Fruit fly (Drosophila melanogaster) whole organism, prepupa: Measurements from ENCODE around the gene Samuel.
A peak's percentile ranks its signal among the peaks of the same experiment; 100 is the strongest.

Source experiments
- Blimp-1 ChIP-seq: fragments of 200-800 bp; sonication (Bioruptor generic); optimal IDR thresholded peaks from 3 replicates; lab custom pipeline; 2017; ENCODE audit warnings: missing biosample characterization, missing genetic modification characterization, mild to moderate bottlenecking, moderate library complexity, missing genetic modification reagents
- CG10631 ChIP-seq: fragments of 200-800 bp; sonication (Bioruptor generic); optimal IDR thresholded peaks from 2 replicates; lab custom pipeline; 2016; ENCODE audit warnings: missing biosample characterization, missing genetic modification characterization
- CG10669 ChIP-seq: fragments of 200-800 bp; sonication (Bioruptor generic); optimal IDR thresholded peaks from 3 replicates; lab custom pipeline; 2018; ENCODE audit warnings: missing biosample characterization, mild to moderate bottlenecking, missing genetic modification characterization, moderate library complexity
- CG11294 ChIP-seq: fragments of 200-800 bp; sonication (Bioruptor generic); IDR thresholded peaks from 2 replicates; pipeline ENCODE4 v1.3.6; 2022; ENCODE audit warnings: missing biosample characterization, missing genetic modification characterization
- CG11762 ChIP-seq: fragments of 200-800 bp; sonication (Bioruptor generic); optimal IDR thresholded peaks from 3 replicates; lab custom pipeline; 2016; ENCODE audit warnings: missing biosample characterization, missing genetic modification characterization; ENCODE audit not compliant: insufficient read depth
- CG11902 ChIP-seq: fragments of 200-800 bp; sonication (Bioruptor generic); optimal IDR thresholded peaks from 3 replicates; lab custom pipeline; 2016; ENCODE audit warnings: missing biosample characterization, missing genetic modification characterization
- CG15336 ChIP-seq: fragments of 200-800 bp; sonication (Bioruptor generic); IDR thresholded peaks from 2 replicates; pipeline ENCODE4 v1.3.6; 2022; ENCODE audit warnings: missing biosample characterization, missing genetic modification characterization
- CG16779 ChIP-seq: fragments of 200-800 bp; sonication (Bioruptor generic); optimal IDR thresholded peaks from 3 replicates; lab custom pipeline; 2017; ENCODE audit warnings: missing biosample characterization, mild to moderate bottlenecking, missing genetic modification characterization
- CG32006 ChIP-seq: fragments of 200-800 bp; sonication (Bioruptor generic); optimal IDR thresholded peaks from 3 replicates; lab custom pipeline; 2017; ENCODE audit warnings: missing biosample characterization, mild to moderate bottlenecking, missing genetic modification characterization
- CG34406 ChIP-seq: fragments of 200-800 bp; sonication (Bioruptor generic); optimal IDR thresholded peaks from 3 replicates; lab custom pipeline; 2016; ENCODE audit warnings: missing biosample characterization, missing genetic modification characterization
- CG3919 ChIP-seq: fragments of 200-800 bp; sonication (Bioruptor generic); optimal IDR thresholded peaks from 3 replicates; lab custom pipeline; 2016; ENCODE audit warnings: missing biosample characterization, missing genetic modification characterization
- CG4318 ChIP-seq: fragments of 200-800 bp; sonication (Bioruptor generic); optimal IDR thresholded peaks from 3 replicates; lab custom pipeline; 2017; ENCODE audit warnings: missing biosample characterization, mild to moderate bottlenecking, missing genetic modification characterization
- CG6163 ChIP-seq: fragments of 200-800 bp; sonication (Bioruptor generic); IDR thresholded peaks from 3 replicates; pipeline ENCODE4 v1.3.6; 2022; ENCODE audit warnings: missing biosample characterization, missing genetic modification characterization
- CG6792 ChIP-seq: fragments of 200-800 bp; sonication (Bioruptor generic); optimal IDR thresholded peaks from 3 replicates; lab custom pipeline; 2016; ENCODE audit warnings: missing biosample characterization, missing genetic modification characterization
- CG6808 ChIP-seq: fragments of 200-800 bp; sonication (Bioruptor generic); optimal IDR thresholded peaks from 3 replicates; lab custom pipeline; 2017; ENCODE audit warnings: missing biosample characterization, missing genetic modification characterization, mild to moderate bottlenecking, moderate library complexity, missing genetic modification reagents
- CG6854 ChIP-seq: fragments of 200-800 bp; sonication (Bioruptor generic); optimal IDR thresholded peaks from 2 replicates; lab custom pipeline; 2017; ENCODE audit warnings: missing biosample characterization, mild to moderate bottlenecking, missing genetic modification characterization
- CG7368 ChIP-seq: fragments of 200-800 bp; sonication (Bioruptor generic); optimal IDR thresholded peaks from 3 replicates; lab custom pipeline; 2016; ENCODE audit warnings: missing biosample characterization, missing genetic modification characterization
- CG8119 ChIP-seq: fragments of 200-800 bp; sonication (Bioruptor generic); IDR thresholded peaks from 3 replicates; pipeline ENCODE4 v1.3.6; 2022; ENCODE audit warnings: missing biosample characterization, missing genetic modification characterization
- CG8319 ChIP-seq: fragments of 200-800 bp; sonication (Bioruptor generic); optimal IDR thresholded peaks from 3 replicates; lab custom pipeline; 2016; ENCODE audit warnings: missing biosample characterization, missing genetic modification characterization
- CG9139 ChIP-seq: fragments of 200-800 bp; sonication (Bioruptor generic); optimal IDR thresholded peaks from 3 replicates; lab custom pipeline; 2017; ENCODE audit warnings: missing biosample characterization, mild to moderate bottlenecking, missing genetic modification characterization
- Eip75B ChIP-seq: fragments of 200-800 bp; sonication (Bioruptor generic); optimal IDR thresholded peaks from 3 replicates; lab custom pipeline; 2016; ENCODE audit warnings: missing biosample characterization, missing genetic modification characterization
- Eip78C ChIP-seq: fragments of 200-800 bp; sonication (Bioruptor generic); peaks from one replicate; lab custom pipeline; 2016; ENCODE audit warnings: missing biosample characterization, missing genetic modification characterization
- Ets21C ChIP-seq: fragments of 200-800 bp; sonication (Bioruptor generic); optimal IDR thresholded peaks from 3 replicates; lab custom pipeline; 2016; ENCODE audit warnings: missing biosample characterization, missing genetic modification characterization
- Ets96B ChIP-seq: fragments of 200-800 bp; optimal IDR thresholded peaks from 2 replicates; lab custom pipeline; 2019; ENCODE audit warnings: missing biosample characterization, mild to moderate bottlenecking, missing genetic modification characterization, moderate library complexity
- Gug ChIP-seq: fragments of 200-800 bp; sonication (Bioruptor generic); IDR thresholded peaks from 2 replicates; pipeline ENCODE4 v1.3.6; 2022; ENCODE audit warnings: missing biosample characterization, missing genetic modification characterization
- Hr38 ChIP-seq: sonication (Bioruptor generic); optimal IDR thresholded peaks from 2 replicates; lab custom pipeline; 2016; ENCODE audit warnings: missing biosample characterization, missing genetic modification characterization
- Hr39 ChIP-seq: fragments of 200-800 bp; sonication (Bioruptor generic); optimal IDR thresholded peaks from 2 replicates; lab custom pipeline; 2016; ENCODE audit warnings: missing biosample characterization, missing genetic modification characterization
- Met ChIP-seq: fragments of 200-800 bp; sonication (Bioruptor generic); optimal IDR thresholded peaks from 3 replicates; lab custom pipeline; 2016; ENCODE audit warnings: missing biosample characterization, missing genetic modification characterization
- OdsH ChIP-seq: fragments of 200-800 bp; sonication (Bioruptor generic); optimal IDR thresholded peaks from 3 replicates; lab custom pipeline; 2016; ENCODE audit warnings: missing biosample characterization, missing genetic modification characterization
- Smox ChIP-seq: fragments of 200-800 bp; sonication (Bioruptor generic); optimal IDR thresholded peaks from 3 replicates; lab custom pipeline; 2016; ENCODE audit warnings: missing biosample characterization, missing genetic modification characterization
- Sox102F ChIP-seq: fragments of 200-800 bp; sonication (Bioruptor generic); optimal IDR thresholded peaks from 2 replicates; lab custom pipeline; 2016; ENCODE audit warnings: missing biosample characterization, mild to moderate bottlenecking, missing genetic modification characterization
- Sox14 ChIP-seq: fragments of 200-800 bp; sonication (Bioruptor generic); optimal IDR thresholded peaks from 3 replicates; lab custom pipeline; 2016; ENCODE audit warnings: missing biosample characterization, missing genetic modification characterization
- Sox15 ChIP-seq: fragments of 200-800 bp; sonication (Bioruptor generic); optimal IDR thresholded peaks from 3 replicates; lab custom pipeline; 2016; ENCODE audit warnings: missing biosample characterization, missing genetic modification characterization
- acj6 ChIP-seq: fragments of 200-800 bp; sonication (Bioruptor generic); optimal IDR thresholded peaks from 3 replicates; lab custom pipeline; 2016; ENCODE audit warnings: missing biosample characterization, missing genetic modification characterization
- dac ChIP-seq: fragments of 200-800 bp; sonication (Bioruptor generic); optimal IDR thresholded peaks from 2 replicates; lab custom pipeline; 2017; ENCODE audit warnings: missing biosample characterization, mild to moderate bottlenecking, missing genetic modification characterization
- dsx ChIP-seq: fragments of 200-800 bp; optimal IDR thresholded peaks from 3 replicates; lab custom pipeline; 2019; ENCODE audit warnings: missing biosample characterization, mild to moderate bottlenecking, missing genetic modification characterization, moderate library complexity; ENCODE audit not compliant: poor library complexity, severe bottlenecking
- eg ChIP-seq: fragments of 200-800 bp; sonication (Bioruptor generic); IDR thresholded peaks from 3 replicates; pipeline ENCODE4 v1.3.6; 2022; ENCODE audit warnings: missing biosample characterization, missing genetic modification characterization
- esn ChIP-seq: fragments of 200-800 bp; sonication (Bioruptor generic); optimal IDR thresholded peaks from 2 replicates; lab custom pipeline; 2016; ENCODE audit warnings: missing biosample characterization, mild to moderate bottlenecking, missing genetic modification characterization, moderate library complexity
- fd59A ChIP-seq: fragments of 200-800 bp; sonication (Bioruptor generic); optimal IDR thresholded peaks from 2 replicates; lab custom pipeline; 2017; ENCODE audit warnings: missing biosample characterization, mild to moderate bottlenecking, missing genetic modification characterization, missing genetic modification reagents
- fkh ChIP-seq: fragments of 200-800 bp; sonication (Bioruptor generic); optimal IDR thresholded peaks from 3 replicates; lab custom pipeline; 2017; ENCODE audit warnings: missing biosample characterization, mild to moderate bottlenecking, missing genetic modification characterization, moderate library complexity
- net ChIP-seq: fragments of 200-800 bp; sonication (Bioruptor generic); optimal IDR thresholded peaks from 3 replicates; lab custom pipeline; 2016; ENCODE audit warnings: missing biosample characterization, missing genetic modification characterization
- pdm3 ChIP-seq: fragments of 200-800 bp; sonication (Bioruptor generic); optimal IDR thresholded peaks from 3 replicates; lab custom pipeline; 2016; ENCODE audit warnings: missing biosample characterization, missing genetic modification characterization
- salr ChIP-seq, 2 experiments: fragments of 200-800 bp; sonication (Bioruptor generic); optimal IDR thresholded peaks; 3 replicates each; lab custom pipeline; 2016 to 2018; ENCODE audit warnings: missing biosample characterization in 2 of 2, missing genetic modification characterization in 2 of 2, mild to moderate bottlenecking in 1 of 2
- spab ChIP-seq: fragments of 200-800 bp; sonication (Bioruptor generic); optimal IDR thresholded peaks from 2 replicates; lab custom pipeline; 2017; ENCODE audit warnings: missing biosample characterization, mild to moderate bottlenecking, missing genetic modification characterization, missing genetic modification reagents
- ss ChIP-seq, 2 experiments: fragments of 200-800 bp; sonication (Bioruptor generic); optimal IDR thresholded peaks; 2 replicates in 1 of 2; 3 replicates in 1 of 2; lab custom pipeline; 2017 to 2018; ENCODE audit warnings: mild to moderate bottlenecking in 2 of 2, missing biosample characterization in 2 of 2, missing genetic modification characterization in 2 of 2, moderate library complexity in 1 of 2
- svp ChIP-seq: fragments of 200-800 bp; sonication (Bioruptor generic); peaks from one replicate; lab custom pipeline; 2016; ENCODE audit warnings: missing biosample characterization, missing genetic modification characterization
- vri ChIP-seq: fragments of 200-800 bp; sonication (Bioruptor generic); optimal IDR thresholded peaks from 3 replicates; lab custom pipeline; 2016; ENCODE audit warnings: missing biosample characterization, mild to moderate bottlenecking, missing genetic modification characterization

Gene Samuel

dm6 chr2L:11053018-11053807 lies 13.6 kb downstream of the Samuel start (continued):
- TF ChIP-seq CG11902 (peak; percentile 93), esn (GFP tag; lab: Kevin White, UChicago) (peak; percentile 93), svp (GFP tag; lab: Kevin White, UChicago) (peak; percentile 100), Sox14 (GFP tag; lab: Kevin White, UChicago) (peak; percentile 86), CG6163 (GFP tag; lab: Robert Waterston, UW) (peak; percentile 94), fkh (GFP tag; lab: Kevin White, UChicago) (no peak), salr (GFP tag; optimal IDR thresholded peaks at IDR 0.05; lab: Kevin White, UChicago) (peak; percentile 33 to 71), Met (GFP tag; lab: Kevin White, UChicago) (peak; percentile 94), Smox (GFP tag; lab: Kevin White, UChicago) (peak; percentile 91), acj6 (GFP tag; lab: Kevin White, UChicago) (peak; percentile 94), Ets96B (tag; lab: Kevin White, UChicago) (peak; percentile 91), Blimp-1 (peak; percentile 62), CG6808 (GFP tag; lab: Kevin White, UChicago) (peak; percentile 90), CG7368 (GFP tag; lab: Kevin White, UChicago) (peak; percentile 85), CG3919 (GFP tag; lab: Kevin White, UChicago) (peak; percentile 92), CG15336 (GFP tag; lab: Robert Waterston, UW) (peak; percentile 47; the same call in 1 of the 2 replicates), Sox102F (peak; percentile 91), CG32006 (GFP tag; lab: Kevin White, UChicago) (peak; percentile 50), CG11294 (GFP tag; lab: Robert Waterston, UW) (no peak), CG10669 (GFP tag; lab: Kevin White, UChicago) (peak; percentile 90), Hr38 (GFP tag; lab: Kevin White, UChicago) (no peak), Ets21C (GFP tag; lab: Kevin White, UChicago) (peak; percentile 82), CG9139 (peak; percentile 79), CG4318 (GFP tag; lab: Kevin White, UChicago) (no peak), dsx (GFP tag; lab: Kevin White, UChicago) (peak; percentile 83), pdm3 (GFP tag; lab: Kevin White, UChicago) (peak; percentile 90), CG8319 (GFP tag; lab: Kevin White, UChicago) (peak; percentile 93), Eip75B (GFP tag; lab: Kevin White, UChicago) (peak; percentile 93), CG10631 (GFP tag; lab: Kevin White, UChicago) (peak; percentile 90), OdsH (GFP tag; lab: Kevin White, UChicago) (peak; percentile 92), CG6854 (GFP tag; lab: Kevin White, UChicago) (peak; percentile 84), Eip78C (GFP tag; lab: Kevin White, UChicago) (peak; percentile 98), fd59A (peak; percentile 89), ss (GFP tag; optimal IDR thresholded peaks at IDR 0.05; lab: Kevin White, UChicago) (peak; percentile 86 to 92), spab (peak; percentile 88), CG6792 (GFP tag; lab: Kevin White, UChicago) (peak; percentile 93), CG11762 (GFP tag; lab: Kevin White, UChicago) (peak; percentile 88)

dm6 chr2L:11052493-11052788 lies 14.4 kb downstream of the Samuel start:
- TF ChIP-seq ss (GFP tag; optimal IDR thresholded peaks at IDR 0.05; lab: Kevin White, UChicago) (peak; percentile 1 to 75), acj6 (GFP tag; lab: Kevin White, UChicago) (peak; percentile 52), CG15336 (GFP tag; lab: Robert Waterston, UW) (peak; percentile 34; the same call in 1 of the 2 replicates), CG6854 (GFP tag; lab: Kevin White, UChicago) (no peak), CG32006 (GFP tag; lab: Kevin White, UChicago) (peak; percentile 38), net (GFP tag; lab: Kevin White, UChicago) (no peak), CG8119 (GFP tag; lab: Robert Waterston, UW) (peak; percentile 49; the same call in 1 of the 3 replicates), Hr39 (GFP tag; lab: Kevin White, UChicago) (no peak), Hr38 (GFP tag; lab: Kevin White, UChicago) (no peak), Eip78C (GFP tag; lab: Kevin White, UChicago) (peak; percentile 83), salr (GFP tag; optimal IDR thresholded peaks at IDR 0.05; lab: Kevin White, UChicago) (no peak), CG6792 (GFP tag; lab: Kevin White, UChicago) (peak; percentile 19), CG10631 (GFP tag; lab: Kevin White, UChicago) (peak; percentile 76), esn (GFP tag; lab: Kevin White, UChicago) (peak; percentile 16), eg (GFP tag; lab: Robert Waterston, UW) (no peak), Gug (GFP tag; lab: Robert Waterston, UW) (peak; percentile 13; the same call in 1 of the 2 replicates), fd59A (no peak), dac (GFP tag; lab: Kevin White, UChicago) (no peak), CG10669 (GFP tag; lab: Kevin White, UChicago) (peak; percentile 70), vri (GFP tag; lab: Kevin White, UChicago) (no peak), Ets21C (GFP tag; lab: Kevin White, UChicago) (no peak), Met (GFP tag; lab: Kevin White, UChicago) (no peak), CG16779 (tag; lab: Kevin White, UChicago) (peak; percentile 46), CG34406 (GFP tag; lab: Kevin White, UChicago) (peak; percentile 79), Sox15 (GFP tag; lab: Kevin White, UChicago) (peak; percentile 31)
